Fruit fly (Drosophila melanogaster) whole organism, embryonic: ENCODE measurements around the gene RpS8.
A peak's percentile ranks its signal among the peaks of the same experiment; 100 is the strongest.

ENCODE experiments used
- B-H2 ChIP-seq: fragments of 200-800 bp; sonication (Bioruptor generic); optimal IDR thresholded peaks from 2 replicates; lab custom pipeline; 2018; ENCODE audit warnings: missing biosample characterization, mild to moderate bottlenecking, missing genetic modification characterization
- Bdp1 ChIP-seq: fragments of 200-800 bp; sonication (Bioruptor generic); optimal IDR thresholded peaks from 3 replicates; lab custom pipeline; 2016; ENCODE audit warnings: missing biosample characterization, missing genetic modification characterization
- BtbVII ChIP-seq: fragments of 200-800 bp; sonication (Bioruptor generic); optimal IDR thresholded peaks from 3 replicates; lab custom pipeline; 2017; ENCODE audit warnings: missing biosample characterization, mild to moderate bottlenecking, missing genetic modification characterization
- CG1024 ChIP-seq: fragments of 200-800 bp; sonication (Bioruptor generic); IDR thresholded peaks from 2 replicates; pipeline ENCODE4 v1.3.6; 2022; ENCODE audit warnings: missing biosample characterization, missing genetic modification characterization
- CG13624 ChIP-seq: fragments of 200-800 bp; sonication (Bioruptor generic); optimal IDR thresholded peaks from 2 replicates; lab custom pipeline; 2016; ENCODE audit warnings: missing biosample characterization, missing genetic modification characterization
- CG14050 ChIP-seq: fragments of 200-800 bp; sonication (Bioruptor generic); IDR thresholded peaks from 3 replicates; pipeline ENCODE4 v1.3.6; 2022; ENCODE audit warnings: missing biosample characterization, missing genetic modification characterization
- CG15269 ChIP-seq: fragments of 200-800 bp; sonication (Bioruptor generic); optimal IDR thresholded peaks from 2 replicates; lab custom pipeline; 2018; ENCODE audit warnings: missing biosample characterization, mild to moderate bottlenecking, missing genetic modification characterization, moderate library complexity
- CG16813 ChIP-seq: fragments of 200-800 bp; sonication (Bioruptor generic); IDR thresholded peaks from 3 replicates; pipeline ENCODE4 v1.3.6; 2022; ENCODE audit warnings: missing biosample characterization, missing genetic modification characterization; ENCODE audit not compliant: partially characterized antibody
- CG17328 ChIP-seq: fragments of 200-800 bp; sonication (Bioruptor generic); IDR thresholded peaks from 2 replicates; pipeline ENCODE4 v1.3.6; 2022; ENCODE audit warnings: missing biosample characterization, missing genetic modification characterization
- CG1792 ChIP-seq: fragments of 200-800 bp; sonication (Bioruptor generic); optimal IDR thresholded peaks from 2 replicates; lab custom pipeline; 2016; ENCODE audit warnings: missing biosample characterization, missing genetic modification characterization
- CG18011 ChIP-seq: fragments of 200-800 bp; sonication (Bioruptor generic); optimal IDR thresholded peaks from 2 replicates; lab custom pipeline; 2017; ENCODE audit warnings: missing biosample characterization, missing genetic modification characterization, mild to moderate bottlenecking, moderate library complexity, missing genotype
- CG2116 ChIP-seq: fragments of 200-800 bp; sonication (Bioruptor generic); optimal IDR thresholded peaks from 3 replicates; lab custom pipeline; 2018; ENCODE audit warnings: missing biosample characterization, mild to moderate bottlenecking, missing genetic modification characterization
- CG2120 ChIP-seq: fragments of 200-800 bp; sonication (Bioruptor generic); optimal IDR thresholded peaks from 3 replicates; lab custom pipeline; 2016; ENCODE audit warnings: missing biosample characterization, missing genetic modification characterization
- CG4282 ChIP-seq: fragments of 200-800 bp; sonication (Bioruptor generic); optimal IDR thresholded peaks from 2 replicates; lab custom pipeline; 2016; ENCODE audit warnings: missing biosample characterization, missing genetic modification characterization
- CG6689 ChIP-seq: fragments of 200-800 bp; sonication (Bioruptor generic); IDR thresholded peaks from 2 replicates; pipeline ENCODE4 v1.3.6; 2022; ENCODE audit warnings: missing biosample characterization, missing genetic modification characterization
- CG6854 ChIP-seq: fragments of 200-800 bp; sonication (Bioruptor generic); optimal IDR thresholded peaks from 3 replicates; lab custom pipeline; 2017; ENCODE audit warnings: missing biosample characterization, mild to moderate bottlenecking, missing genetic modification characterization
- CG7556 ChIP-seq: fragments of 200-800 bp; sonication (Bioruptor generic); optimal IDR thresholded peaks from 2 replicates; lab custom pipeline; 2017; ENCODE audit warnings: missing biosample characterization, mild to moderate bottlenecking, missing genetic modification characterization
- CG8359 ChIP-seq: fragments of 200-800 bp; sonication (Bioruptor generic); optimal IDR thresholded peaks from 2 replicates; lab custom pipeline; 2017; ENCODE audit warnings: missing biosample characterization, mild to moderate bottlenecking, missing genetic modification characterization, borderline replicate concordance
- CG8924 ChIP-seq: fragments of 200-800 bp; optimal IDR thresholded peaks from 3 replicates; lab custom pipeline; 2019; ENCODE audit warnings: missing biosample characterization, mild to moderate bottlenecking, missing genetic modification characterization, moderate library complexity
- CG8944 ChIP-seq: fragments of 200-800 bp; sonication (Bioruptor generic); optimal IDR thresholded peaks from 3 replicates; lab custom pipeline; 2016; ENCODE audit warnings: missing biosample characterization, missing genetic modification characterization
- CG9797 ChIP-seq: fragments of 200-800 bp; sonication (Bioruptor generic); optimal IDR thresholded peaks from 3 replicates; lab custom pipeline; 2018; ENCODE audit warnings: missing biosample characterization, mild to moderate bottlenecking, missing genetic modification characterization
- CG9817 ChIP-seq: fragments of 200-800 bp; sonication (Bioruptor generic); optimal IDR thresholded peaks from 2 replicates; lab custom pipeline; 2018; ENCODE audit warnings: missing biosample characterization, mild to moderate bottlenecking, missing genetic modification characterization, moderate library complexity
- Camta ChIP-seq: fragments of 200-800 bp; sonication (Bioruptor generic); optimal IDR thresholded peaks from 2 replicates; lab custom pipeline; 2016; ENCODE audit warnings: missing biosample characterization, missing genetic modification characterization
- Chrac-16 ChIP-seq: fragments of 200-800 bp; sonication (Bioruptor generic); optimal IDR thresholded peaks from 3 replicates; lab custom pipeline; 2016; ENCODE audit warnings: missing biosample characterization, missing genetic modification characterization
- D ChIP-seq, 2 experiments: fragments of 200-800 bp in 1 of 2; fragments of >200 bp in 1 of 2; sonication (Bioruptor generic) in 1 of 2; optimal IDR thresholded peaks; 2 replicates in 1 of 2; 3 replicates in 1 of 2; lab custom pipeline; 2017; ENCODE audit warnings: mild to moderate bottlenecking in 1 of 2, missing biosample characterization in 1 of 2, missing genetic modification characterization in 1 of 2, missing genetic modification reagents in 1 of 2
- Dref ChIP-seq: fragments of 200-800 bp; sonication (Bioruptor generic); IDR thresholded peaks from 2 replicates; pipeline ENCODE4 v1.3.6; 2022; ENCODE audit warnings: missing biosample characterization, missing genetic modification characterization
- Drgx ChIP-seq: fragments of 200-800 bp; sonication (Bioruptor generic); IDR thresholded peaks from 2 replicates; pipeline ENCODE4 v1.3.6; 2022; ENCODE audit warnings: missing biosample characterization, missing genetic modification characterization
- E2f1 ChIP-seq: fragments of 200-800 bp; sonication (Bioruptor generic); IDR thresholded peaks from 2 replicates; pipeline ENCODE4 v1.3.6; 2022; ENCODE audit warnings: missing biosample characterization, missing genetic modification characterization
- Hmx ChIP-seq: fragments of 200-800 bp; sonication (Bioruptor generic); optimal IDR thresholded peaks from 2 replicates; lab custom pipeline; 2016; ENCODE audit warnings: missing biosample characterization, missing genetic modification characterization
- Mes4 ChIP-seq: fragments of 200-800 bp; sonication (Bioruptor generic); optimal IDR thresholded peaks from 2 replicates; lab custom pipeline; 2016; ENCODE audit warnings: missing biosample characterization, missing genetic modification characterization
- Nf-YA ChIP-seq: fragments of 200-800 bp; sonication (Bioruptor generic); IDR thresholded peaks from 2 replicates; pipeline ENCODE4 v1.3.6; 2022; ENCODE audit warnings: missing biosample characterization, missing genetic modification characterization
- br ChIP-seq: fragments of >200 bp; optimal IDR thresholded peaks from 2 replicates; lab custom pipeline; 2017
- cas ChIP-seq: fragments of 200-800 bp; sonication (Bioruptor generic); IDR thresholded peaks from 2 replicates; pipeline ENCODE4 v1.3.6; 2022; ENCODE audit warnings: missing biosample characterization, missing genetic modification characterization
- cg ChIP-seq: fragments of 200-800 bp; sonication (Bioruptor generic); optimal IDR thresholded peaks from 3 replicates; lab custom pipeline; 2019; ENCODE audit warnings: missing biosample characterization, mild to moderate bottlenecking, missing genetic modification characterization, moderate library complexity
- croc ChIP-seq: fragments of 200-800 bp; sonication (Bioruptor generic); conservative IDR thresholded peaks from 3 replicates; pipeline ENCODE4 v1.3.6; 2022; ENCODE audit warnings: missing biosample characterization, missing genetic modification characterization
- dimm ChIP-seq: fragments of 200-800 bp; sonication (Bioruptor generic); IDR thresholded peaks from 2 replicates; pipeline ENCODE4 v1.3.6; 2022; ENCODE audit warnings: missing biosample characterization, missing genetic modification characterization
- gro ChIP-seq: fragments of 200-800 bp; sonication (Bioruptor generic); optimal IDR thresholded peaks from 2 replicates; lab custom pipeline; 2016; ENCODE audit warnings: missing biosample characterization, missing genetic modification characterization
- h ChIP-seq: fragments of >200 bp; optimal IDR thresholded peaks from 2 replicates; lab custom pipeline; 2017
- insv ChIP-seq, 2 experiments: fragments of 200-800 bp; sonication (Bioruptor generic); optimal IDR thresholded peaks; 3 replicates each; lab custom pipeline; 2016 to 2018; ENCODE audit warnings: missing biosample characterization in 2 of 2, missing genetic modification characterization in 2 of 2
- jing ChIP-seq: fragments of 200-800 bp; sonication (Bioruptor generic); optimal IDR thresholded peaks from 2 replicates; lab custom pipeline; 2018; ENCODE audit warnings: missing biosample characterization, mild to moderate bottlenecking, missing genetic modification characterization
- kah ChIP-seq: fragments of 200-800 bp; sonication (Bioruptor generic); optimal IDR thresholded peaks from 2 replicates; lab custom pipeline; 2018; ENCODE audit warnings: missing biosample characterization, mild to moderate bottlenecking, missing genetic modification characterization
- ken ChIP-seq: fragments of 200-800 bp; sonication (Bioruptor generic); IDR thresholded peaks from 3 replicates; pipeline ENCODE4 v1.3.6; 2022; ENCODE audit warnings: missing biosample characterization, missing genetic modification characterization
- knrl ChIP-seq: fragments of 200-800 bp; sonication (Bioruptor generic); IDR thresholded peaks from 3 replicates; pipeline ENCODE4 v1.3.6; 2022; ENCODE audit warnings: missing biosample characterization, missing genetic modification characterization; ENCODE audit not compliant: partially characterized antibody
- lov ChIP-seq, 2 experiments: fragments of 200-800 bp in 1 of 2; fragments of >200 bp in 1 of 2; sonication (Bioruptor generic) in 1 of 2; IDR thresholded peaks in 1 of 2; optimal IDR thresholded peaks in 1 of 2; 2 replicates in 1 of 2; 3 replicates in 1 of 2; pipeline versions ENCODE4 v1.3.6 to Lab custom; 2017 to 2022; ENCODE audit warnings: missing biosample characterization in 1 of 2, missing genetic modification characterization in 1 of 2
- mam ChIP-seq: fragments of 200-800 bp; sonication (Bioruptor generic); optimal IDR thresholded peaks from 3 replicates; lab custom pipeline; 2016; ENCODE audit warnings: missing biosample characterization, missing genetic modification characterization
- org-1 ChIP-seq: fragments of 200-800 bp; sonication (Bioruptor generic); optimal IDR thresholded peaks from 2 replicates; lab custom pipeline; 2017; ENCODE audit warnings: missing biosample characterization, missing genetic modification characterization
- otp ChIP-seq: fragments of 200-800 bp; sonication (Bioruptor generic); IDR thresholded peaks from 3 replicates; pipeline ENCODE4, ENCODE4 v1.3.6; 2022; ENCODE audit warnings: missing biosample characterization, missing genetic modification characterization
- rib ChIP-seq: fragments of 200-800 bp; sonication (Bioruptor generic); IDR thresholded peaks from 2 replicates; pipeline ENCODE4 v1.3.6; 2022; ENCODE audit warnings: missing biosample characterization, missing genetic modification characterization
- slou ChIP-seq: fragments of 200-800 bp; sonication (Bioruptor generic); optimal IDR thresholded peaks from 3 replicates; lab custom pipeline; 2016; ENCODE audit warnings: missing biosample characterization, missing genetic modification characterization
- vfl ChIP-seq: fragments of 200-800 bp; sonication (Bioruptor generic); optimal IDR thresholded peaks from 2 replicates; lab custom pipeline; 2016; ENCODE audit warnings: missing biosample characterization, missing genetic modification characterization
- wek ChIP-seq: fragments of 200-800 bp; sonication (Bioruptor generic); optimal IDR thresholded peaks from 3 replicates; lab custom pipeline; 2018; ENCODE audit warnings: missing biosample characterization, mild to moderate bottlenecking, missing genetic modification characterization, moderate library complexity
- wor ChIP-seq: fragments of 200-800 bp; sonication (Bioruptor generic); IDR thresholded peaks from 2 replicates; pipeline ENCODE4 v1.3.6; 2022; ENCODE audit warnings: missing biosample characterization, missing genetic modification characterization

The RpS8 gene

DNA sequence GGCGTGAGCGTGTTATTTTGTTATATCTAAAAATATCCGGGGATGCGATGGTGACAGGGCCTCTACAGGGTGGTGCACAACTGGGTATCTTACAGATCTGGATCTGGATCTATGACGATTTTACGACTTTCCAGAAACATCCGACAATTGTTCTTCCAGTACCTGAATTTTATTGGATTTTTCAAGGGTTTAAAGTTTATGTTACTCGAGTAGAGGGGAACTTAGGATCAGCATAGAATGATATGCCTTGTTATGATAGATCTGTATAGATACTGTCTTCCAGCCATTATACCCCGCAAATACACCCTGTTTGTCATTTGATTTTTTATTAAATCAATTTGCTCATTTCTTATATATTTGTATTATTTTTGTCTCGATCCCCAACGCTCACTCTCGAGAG, 33.0 kb downstream of the RpS8 start (continued):
- no peak for TF ChIP-seq B-H2 (GFP tag; lab: Kevin White, UChicago)
- peak; percentile 24 for TF ChIP-seq slou (GFP tag; lab: Kevin White, UChicago)
- no peak for TF ChIP-seq otp (GFP tag; lab: Robert Waterston, UW)
- TF ChIP-seq CG8944 = peak; percentile 35
- TF ChIP-seq CG18011 (GFP tag; lab: Kevin White, UChicago) = no peak
- peak; percentile 50 for TF ChIP-seq CG7556
- TF ChIP-seq CG9797 (GFP tag; lab: Kevin White, UChicago) = no peak
- TF ChIP-seq kah = peak; percentile 6
- TF ChIP-seq CG8924 (tag; lab: Kevin White, UChicago) = peak; percentile 68
- TF ChIP-seq croc (GFP tag; lab: Robert Waterston, UW) = no peak; the same call in 2 of the 3 replicates
- TF ChIP-seq knrl = no peak
- peak; percentile 51 for TF ChIP-seq mam (GFP tag; lab: Kevin White, UChicago)
- TF ChIP-seq BtbVII = peak; percentile 58
- no peak for TF ChIP-seq Dref (GFP tag; lab: Robert Waterston, UW)
- no peak for TF ChIP-seq lov (optimal IDR thresholded peaks at IDR 0.05; lab: Kevin White, UChicago)
- no peak for TF ChIP-seq lov (GFP tag; IDR thresholded peaks at IDR 0.05; lab: Robert Waterston, UW)
- TF ChIP-seq Chrac-16 (GFP tag; lab: Kevin White, UChicago) = peak; percentile 7
- TF ChIP-seq E2f1 (GFP tag; lab: Robert Waterston, UW) = peak; percentile 44; the same call in 1 of the 2 replicates
- no peak for TF ChIP-seq CG8359 (GFP tag; lab: Kevin White, UChicago)
- TF ChIP-seq org-1 (GFP tag; lab: Kevin White, UChicago) = peak; percentile 35
- no peak for TF ChIP-seq vfl (GFP tag; lab: Kevin White, UChicago)
- no peak for TF ChIP-seq CG4282 (GFP tag; lab: Kevin White, UChicago)
- no peak for TF ChIP-seq cas (GFP tag; lab: Robert Waterston, UW)
- TF ChIP-seq CG2116 = no peak
- TF ChIP-seq cg (GFP tag; lab: Kevin White, UChicago) = no peak
- TF ChIP-seq CG1024 (GFP tag; lab: Robert Waterston, UW) = no peak
- TF ChIP-seq Bdp1 (GFP tag; lab: Kevin White, UChicago) = peak; percentile 19
- no peak for TF ChIP-seq ken (GFP tag; lab: Robert Waterston, UW)
- TF ChIP-seq h = no peak
- TF ChIP-seq CG17328 = 0 out of 2 replicates have a peak, but pooled peaks have one; percentile 5
- no peak for TF ChIP-seq insv (GFP tag; optimal IDR thresholded peaks at IDR 0.05; lab: Kevin White, UChicago)
- TF ChIP-seq Camta = peak; percentile 27
- TF ChIP-seq CG15269 = peak; percentile 80
- no peak for TF ChIP-seq Mes4 (GFP tag; lab: Kevin White, UChicago)
- TF ChIP-seq rib (GFP tag; lab: Robert Waterston, UW) = no peak
- peak; percentile 27 for TF ChIP-seq wek (GFP tag; lab: Kevin White, UChicago)
- peak; percentile 55 for TF ChIP-seq CG13624 (GFP tag; lab: Kevin White, UChicago)
- no peak for TF ChIP-seq CG16813 (GFP tag; lab: Robert Waterston, UW)
- no peak for TF ChIP-seq br (lab: Kevin White, UChicago)
- no peak for TF ChIP-seq CG6854 (GFP tag; lab: Kevin White, UChicago)
- TF ChIP-seq Hmx (GFP tag; lab: Kevin White, UChicago) = no peak
- TF ChIP-seq CG6689 (GFP tag; lab: Robert Waterston, UW) = peak; percentile 53; the same call in 1 of the 2 replicates
- peak; percentile 64 for TF ChIP-seq CG9817 (tag; lab: Kevin White, UChicago)
- TF ChIP-seq CG1792 (GFP tag; lab: Kevin White, UChicago) = no peak
- TF ChIP-seq D (optimal IDR thresholded peaks at IDR 0.05; lab: Kevin White, UChicago) = no peak
- TF ChIP-seq D (GFP tag; optimal IDR thresholded peaks at IDR 0.05; lab: Kevin White, UChicago) = peak; percentile 11
- no peak for TF ChIP-seq Nf-YA (GFP tag; lab: Robert Waterston, UW)
- no peak for TF ChIP-seq jing (GFP tag; lab: Kevin White, UChicago)
- TF ChIP-seq dimm (GFP tag; lab: Robert Waterston, UW) = no peak
- peak; percentile 84 for TF ChIP-seq Drgx (GFP tag; lab: Robert Waterston, UW)
- peak; percentile 38 for TF ChIP-seq gro (GFP tag; lab: Kevin White, UChicago)
- peak; percentile 32 for TF ChIP-seq wor (GFP tag; lab: Robert Waterston, UW)
- peak; percentile 65 for TF ChIP-seq CG2120 (GFP tag; lab: Kevin White, UChicago)
- TF ChIP-seq CG14050 (GFP tag; lab: Robert Waterston, UW) = no peak; the same call in 2 of the 3 replicates
